Worm (Caenorhabditis elegans): ENCODE data around the gene sto-5.

sto-5 gene

ce11 chrX:16815508-16815907 is 9.8 kb downstream of the sto-5 start:
- TF ChIP-seq nfya-1 (tag; optimal IDR thresholded peaks at IDR 0.05; ENCODE audit: borderline replicate concordance, insufficient read depth) = no peak
- no peak for TF ChIP-seq madf-3 (GFP tag; IDR thresholded peaks at IDR 0.05)
- TF ChIP-seq mes-4 (tag; optimal IDR thresholded peaks at IDR 0.05) = no peak
- TF ChIP-seq hsf-1 (GFP tag; IDR thresholded peaks at IDR 0.05) = no peak
- TF ChIP-seq nhr-179 (tag; optimal IDR thresholded peaks at IDR 0.05) = no peak
- no peak for TF ChIP-seq ZK185.1 (tag; optimal IDR thresholded peaks at IDR 0.05; ENCODE audit: poor library complexity, severe bottlenecking)
- no peak for TF ChIP-seq T07F8.4 (tag; optimal IDR thresholded peaks at IDR 0.05)
- TF ChIP-seq lin-54 (GFP tag; optimal IDR thresholded peaks at IDR 0.05) = no peak
- no peak for TF ChIP-seq dpff-1 (tag; optimal IDR thresholded peaks at IDR 0.05)
- TF ChIP-seq lsl-1 (GFP tag; optimal IDR thresholded peaks at IDR 0.05) = no peak
- no peak for TF ChIP-seq sptf-2 (GFP tag; optimal IDR thresholded peaks at IDR 0.05)
- no peak for TF ChIP-seq snpc-3.4 (tag; optimal IDR thresholded peaks at IDR 0.05)
- no peak for TF ChIP-seq lin-26 (GFP tag; IDR thresholded peaks at IDR 0.05)
- TF ChIP-seq nhr-80 (tag; optimal IDR thresholded peaks at IDR 0.05) = no peak
- TF ChIP-seq attf-5 (GFP tag; optimal IDR thresholded peaks at IDR 0.05) = no peak
- TF ChIP-seq cebp-2 (GFP tag; IDR thresholded peaks at IDR 0.05) = no peak
- no peak for TF ChIP-seq unc-62 (GFP tag; optimal IDR thresholded peaks at IDR 0.05)
- TF ChIP-seq nhr-90 (tag; optimal IDR thresholded peaks at IDR 0.05) = no peak
- no peak for TF ChIP-seq Y67H2A.10 (GFP tag; conservative IDR thresholded peaks at IDR 0.05)
- no peak for TF ChIP-seq F37B4.10 (GFP tag; IDR thresholded peaks at IDR 0.05)

ce11 chrX:16814913-16815312 is 10.3 kb downstream of the sto-5 start:
- no peak for TF ChIP-seq attf-3 (GFP tag; conservative IDR thresholded peaks at IDR 0.05)
- TF ChIP-seq ceh-40 (GFP tag; IDR thresholded peaks at IDR 0.05) = no peak
- no peak for TF ChIP-seq bed-2 (GFP tag; IDR thresholded peaks at IDR 0.05)
- TF ChIP-seq nhr-80 (tag; optimal IDR thresholded peaks at IDR 0.05) = peak; percentile 30
- no peak for TF ChIP-seq ztf-26 (tag; optimal IDR thresholded peaks at IDR 0.05)
- TF ChIP-seq C06A6.2 (GFP tag; conservative IDR thresholded peaks at IDR 0.05) = no peak
- no peak for TF ChIP-seq F37B4.10 (GFP tag; IDR thresholded peaks at IDR 0.05)
- no peak for TF ChIP-seq T26A5.8 (tag; optimal IDR thresholded peaks at IDR 0.05)
- no peak for TF ChIP-seq B0035.1 (tag; optimal IDR thresholded peaks at IDR 0.05)

ce11 chrX:16813606-16814330 is 11.5 kb downstream of the sto-5 start, which contains the start of gene cas-1:
Gene cas-1, minus strand, starts transcription at chrX:16813656.
- TF ChIP-seq hmg-1.2 (GFP tag; IDR thresholded peaks at IDR 0.05) (peak; percentile 31; the same call in 1 of the 2 replicates), K12H6.12 (tag; optimal IDR thresholded peaks at IDR 0.05) (peak; percentile 7), ceh-79 (tag; optimal IDR thresholded peaks at IDR 0.05) (no peak), cebp-1 (GFP tag; IDR thresholded peaks at IDR 0.05) (peak; percentile 84), cebp-1 (tag; optimal IDR thresholded peaks at IDR 0.05) (peak; percentile 95), tbx-9 (tag; optimal IDR thresholded peaks at IDR 0.05; ENCODE audit: borderline replicate concordance) (no peak), mcd-1 (GFP tag; IDR thresholded peaks at IDR 0.05) (peak; percentile 84)

- peak; percentile 37; the same call in 1 of the 2 replicates for TF ChIP-seq dox-1 (GFP tag; IDR thresholded peaks at IDR 0.05)
- no peak for TF ChIP-seq lin-35 (GFP tag; optimal IDR thresholded peaks at IDR 0.05)
- TF ChIP-seq ceh-100 (GFP tag; IDR thresholded peaks at IDR 0.05) = no peak
- TF ChIP-seq pbrm-1 (GFP tag; IDR thresholded peaks at IDR 0.05) = no peak
- TF ChIP-seq xnd-1 (tag; optimal IDR thresholded peaks at IDR 0.05) = no peak
- TF ChIP-seq nhr-80 (tag; optimal IDR thresholded peaks at IDR 0.05) = peak; percentile 67
- TF ChIP-seq zfh-2 (GFP tag; conservative IDR thresholded peaks at IDR 0.05) = no peak
- TF ChIP-seq T26A5.8 (tag; optimal IDR thresholded peaks at IDR 0.05) = no peak
- TF ChIP-seq cebp-1 (GFP tag; IDR thresholded peaks at IDR 0.05) = no peak
- peak; percentile 10 for TF ChIP-seq cebp-1 (tag; optimal IDR thresholded peaks at IDR 0.05)
- peak; percentile 32 for TF ChIP-seq ets-4 (GFP tag; optimal IDR thresholded peaks at IDR 0.05)
- TF ChIP-seq snpc-1.1 (tag; optimal IDR thresholded peaks at IDR 0.05; ENCODE audit: insufficient read depth) = no peak
- TF ChIP-seq akir-1 (GFP tag; optimal IDR thresholded peaks at IDR 0.05) = no peak
- no peak for TF ChIP-seq K12H6.12 (tag; optimal IDR thresholded peaks at IDR 0.05)
- TF ChIP-seq snpc-1.3 (tag; optimal IDR thresholded peaks at IDR 0.05; ENCODE audit: insufficient read depth) = no peak
Observed at ce11 chrX:16813148-16813547, 12.1 kb downstream of the sto-5 start.
